Worm (Caenorhabditis elegans): ENCODE data around the gene grl-10.
A peak's percentile ranks its signal among the peaks of the same experiment; 100 is the strongest.

Gene grl-10

DNA sequence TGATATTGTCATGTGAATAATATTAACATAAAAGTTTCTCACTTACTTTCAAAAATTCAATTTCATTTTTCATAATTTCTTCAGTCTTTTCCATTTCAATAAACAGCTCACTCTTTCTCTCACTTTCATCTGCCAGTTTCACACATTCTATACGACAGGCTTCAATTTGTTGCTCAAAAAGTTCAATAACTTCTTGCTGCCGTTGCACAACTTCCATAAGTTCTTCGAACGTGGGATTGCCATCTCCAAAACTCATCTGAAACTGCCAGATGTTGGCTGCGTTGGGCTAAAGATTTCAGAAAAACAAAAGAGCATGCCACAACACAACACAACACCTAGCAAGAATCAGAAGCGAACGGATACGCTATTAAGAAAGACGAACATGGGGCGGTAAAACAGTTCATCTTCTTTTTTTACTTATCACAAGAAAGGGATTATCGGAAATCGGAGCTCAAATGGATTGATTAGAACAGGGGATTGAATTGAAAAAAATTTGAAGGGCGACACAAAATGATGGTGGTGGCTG, 41.0 kb upstream of the grl-10 start:
- TF ChIP-seq C17E4.6 (GFP tag; IDR thresholded peaks at IDR 0.05) (no peak), nfya-2 (GFP tag; IDR thresholded peaks at IDR 0.05) (no peak), tbp1 (GFP tag; optimal IDR thresholded peaks at IDR 0.05) (no peak), dpff-1 (tag; optimal IDR thresholded peaks at IDR 0.05) (no peak), Y53G8AR.9 (GFP tag; conservative IDR thresholded peaks at IDR 0.05) (no peak), efl-1 (GFP tag; optimal IDR thresholded peaks at IDR 0.05) (no peak), egl-18 (GFP tag; IDR thresholded peaks at IDR 0.05) (no peak), K12H6.12 (tag; optimal IDR thresholded peaks at IDR 0.05) (no peak), snpc-1.3 (tag; optimal IDR thresholded peaks at IDR 0.05; ENCODE audit: insufficient read depth) (no peak), attf-6 (GFP tag; IDR thresholded peaks at IDR 0.05) (no peak), B0336.3 (GFP tag; IDR thresholded peaks at IDR 0.05) (peak; percentile 80), lsy-27 (tag; optimal IDR thresholded peaks at IDR 0.05; ENCODE audit: borderline replicate concordance, insufficient read depth) (no peak), F33H1.4 (GFP tag; IDR thresholded peaks at IDR 0.05) (no peak), ceh-79 (tag; optimal IDR thresholded peaks at IDR 0.05) (no peak), ekl-4 (GFP tag; IDR thresholded peaks at IDR 0.05) (peak; percentile 60; the same call in 1 of the 2 replicates), Y53F4B.3 (GFP tag; IDR thresholded peaks at IDR 0.05) (no peak), mes-4 (tag; optimal IDR thresholded peaks at IDR 0.05) (no peak), tlf-1 (GFP tag; optimal IDR thresholded peaks at IDR 0.05) (no peak), dox-1 (GFP tag; IDR thresholded peaks at IDR 0.05) (no peak), lir-1 (GFP tag; conservative IDR thresholded peaks at IDR 0.05) (no peak), bed-1 (GFP tag; IDR thresholded peaks at IDR 0.05) (no peak), ets-4 (GFP tag; optimal IDR thresholded peaks at IDR 0.05) (no peak), madf-8 (GFP tag; conservative IDR thresholded peaks at IDR 0.05) (no peak; the same call in 1 of the 2 replicates), aptf-3 (GFP tag; IDR thresholded peaks at IDR 0.05) (0 out of 2 replicates have a peak, but pooled peaks have one; percentile 15), rec-8 (tag; optimal IDR thresholded peaks at IDR 0.05) (no peak), F52B5.7 (tag; optimal IDR thresholded peaks at IDR 0.05) (peak; percentile 9), zfh-2 (GFP tag; conservative IDR thresholded peaks at IDR 0.05) (no peak), F10E7.11 (tag; optimal IDR thresholded peaks at IDR 0.05) (no peak), B0261.1 (tag; optimal IDR thresholded peaks at IDR 0.05) (no peak), ama-1 (optimal IDR thresholded peaks at IDR 0.05) (no peak), ama-1 (GFP tag; optimal IDR thresholded peaks at IDR 0.05) (peak in 1 of 2 experiments; percentile 43), ztf-28 (GFP tag; IDR thresholded peaks at IDR 0.05) (no peak), atf-7 (tag; optimal IDR thresholded peaks at IDR 0.05) (no peak), Y67H2A.10 (GFP tag; conservative IDR thresholded peaks at IDR 0.05) (no peak), ceh-58 (GFP tag; IDR thresholded peaks at IDR 0.05) (no peak), Y79H2A.3 (GFP tag; conservative IDR thresholded peaks at IDR 0.05) (no peak), hlh-26 (GFP tag; conservative IDR thresholded peaks at IDR 0.05) (no peak), pha-4 (tag; optimal IDR thresholded peaks at IDR 0.05) (no peak), nfya-1 (tag; optimal IDR thresholded peaks at IDR 0.05; ENCODE audit: borderline replicate concordance, insufficient read depth) (no peak), sdz-38 (tag; optimal IDR thresholded peaks at IDR 0.05) (no peak), madf-10 (tag; optimal IDR thresholded peaks at IDR 0.05) (no peak), sptf-2 (GFP tag; optimal IDR thresholded peaks at IDR 0.05) (no peak), lin-40 (tag; optimal IDR thresholded peaks at IDR 0.05) (no peak), B0019.2 (GFP tag; conservative IDR thresholded peaks at IDR 0.05) (no peak), D2030.7 (GFP tag; IDR thresholded peaks at IDR 0.05) (no peak), let-526 (GFP tag; IDR thresholded peaks at IDR 0.05) (no peak), F57C9.4 (tag; optimal IDR thresholded peaks at IDR 0.05) (no peak), hrde-1 (tag; optimal IDR thresholded peaks at IDR 0.05; ENCODE audit: borderline replicate concordance) (peak; percentile 38), hsf-1 (GFP tag; IDR thresholded peaks at IDR 0.05) (peak; percentile 67; the same call in 1 of the 2 replicates)
